Worm (Caenorhabditis elegans) whole organism, young adult: Measurements from ENCODE around the gene M163.5.

Experiments
- B0261.1 ChIP-seq: sonication (generic microtip); optimal IDR thresholded peaks from 2 replicates; lab custom pipeline; 2016; ENCODE audit warnings: mild to moderate bottlenecking, missing genetic modification characterization, moderate library complexity, missing compliant biosample characterization
- C17E4.6 ChIP-seq: fragments of 200-800 bp; sonication (Bioruptor generic); IDR thresholded peaks from 2 replicates; pipeline ENCODE4 v1.3.6; 2022; ENCODE audit warnings: missing genetic modification reagents, missing genetic modification characterization, missing compliant biosample characterization
- F49E8.2 ChIP-seq: sonication (generic microtip); optimal IDR thresholded peaks from 3 replicates; lab custom pipeline; 2017; ENCODE audit warnings: missing genetic modification characterization, mild to moderate bottlenecking, missing compliant biosample characterization, antibody characterized with exemption, moderate library complexity; ENCODE audit not compliant: insufficient read depth
- F57C9.4 ChIP-seq: sonication (generic microtip); optimal IDR thresholded peaks from 2 replicates; lab custom pipeline; 2017; ENCODE audit warnings: mild to moderate bottlenecking, missing genetic modification characterization, missing compliant biosample characterization
- K12H6.12 ChIP-seq: fragments of 200-800 bp; sonication (Bioruptor generic); optimal IDR thresholded peaks from 2 replicates; lab custom pipeline; 2018; ENCODE audit warnings: mild to moderate bottlenecking, missing genetic modification characterization, missing compliant biosample characterization
- ZK185.1 ChIP-seq: sonication (generic microtip); optimal IDR thresholded peaks from 2 replicates; lab custom pipeline; 2016; ENCODE audit warnings: mild to moderate bottlenecking, missing genetic modification characterization, missing compliant biosample characterization; ENCODE audit not compliant: poor library complexity, severe bottlenecking
- akir-1 ChIP-seq: fragments of 200-800 bp; sonication (Bioruptor generic); optimal IDR thresholded peaks from 2 replicates; lab custom pipeline; 2018; ENCODE audit warnings: mild to moderate bottlenecking, missing genetic modification characterization, moderate library complexity, missing compliant biosample characterization
- ama-1 ChIP-seq, 3 experiments: fragments of 150-350 bp in 1 of 3; sonication (generic microtip) in 2 of 3; optimal IDR thresholded peaks; 2 replicates each; lab custom pipeline; 2014 to 2018; ENCODE audit warnings: missing biosample characterization in 2 of 3, missing genetic modification characterization in 2 of 3, missing genetic modification reagents in 2 of 3
- aptf-3 ChIP-seq: fragments of 200-800 bp; sonication (Bioruptor generic); IDR thresholded peaks from 2 replicates; pipeline ENCODE4 v1.3.6; 2022; ENCODE audit warnings: missing genetic modification characterization, missing compliant biosample characterization
- atf-7 ChIP-seq: sonication (generic microtip); optimal IDR thresholded peaks from 2 replicates; lab custom pipeline; 2017; ENCODE audit warnings: mild to moderate bottlenecking, missing genetic modification characterization, missing compliant biosample characterization
- attf-3 ChIP-seq: fragments of 200-800 bp; sonication (Bioruptor generic); conservative IDR thresholded peaks from 2 replicates; pipeline ENCODE4 v1.3.6; 2022; ENCODE audit warnings: missing genetic modification reagents, missing genetic modification characterization, missing compliant biosample characterization
- attf-5 ChIP-seq: fragments of 200-800 bp; sonication (Bioruptor generic); optimal IDR thresholded peaks from 2 replicates; lab custom pipeline; 2018; ENCODE audit warnings: mild to moderate bottlenecking, missing genetic modification characterization, missing compliant biosample characterization
- cebp-1 ChIP-seq, 2 experiments: fragments of 200-800 bp in 1 of 2; sonication (Bioruptor generic) in 1 of 2; sonication (generic microtip) in 1 of 2; IDR thresholded peaks in 1 of 2; optimal IDR thresholded peaks in 1 of 2; 2 replicates each; pipeline versions ENCODE4 v1.3.6 to Lab custom; 2017 to 2022; ENCODE audit warnings: missing compliant biosample characterization in 2 of 2, missing genetic modification characterization in 2 of 2, mild to moderate bottlenecking in 1 of 2, missing genetic modification reagents in 1 of 2, moderate library complexity in 1 of 2
- cebp-2 ChIP-seq: fragments of 200-800 bp; sonication (Bioruptor generic); IDR thresholded peaks from 2 replicates; pipeline ENCODE4 v1.3.6; 2022; ENCODE audit warnings: missing genetic modification characterization, missing compliant biosample characterization
- ceh-27 ChIP-seq: fragments of 200-800 bp; sonication (Bioruptor generic); optimal IDR thresholded peaks from 2 replicates; lab custom pipeline; 2018; ENCODE audit warnings: mild to moderate bottlenecking, missing genetic modification characterization, moderate library complexity, missing compliant biosample characterization
- dox-1 ChIP-seq: fragments of 200-800 bp; sonication (Bioruptor generic); IDR thresholded peaks from 2 replicates; pipeline ENCODE4 v1.3.6; 2022; ENCODE audit warnings: missing genetic modification reagents, missing genetic modification characterization, missing compliant biosample characterization
- efl-1 ChIP-seq: fragments of 150-350 bp; optimal IDR thresholded peaks from 2 replicates; lab custom pipeline; 2014; ENCODE audit warnings: missing biosample characterization, missing genetic modification reagents, missing genetic modification characterization
- egrh-3 ChIP-seq: fragments of 200-800 bp; sonication (Bioruptor generic); IDR thresholded peaks from 2 replicates; pipeline ENCODE4 v1.3.6; 2022; ENCODE audit warnings: missing genetic modification reagents, missing genetic modification characterization, missing compliant biosample characterization
- gei-17 ChIP-seq: fragments of 200-800 bp; sonication (Bioruptor generic); optimal IDR thresholded peaks from 2 replicates; lab custom pipeline; 2018; ENCODE audit warnings: mild to moderate bottlenecking, missing genetic modification characterization, missing compliant biosample characterization
- hlh-12 ChIP-seq: sonication (generic microtip); optimal IDR thresholded peaks from 2 replicates; lab custom pipeline; 2016; ENCODE audit warnings: missing genetic modification characterization, missing compliant biosample characterization
- hmg-20 ChIP-seq: fragments of 200-800 bp; sonication (Bioruptor generic); IDR thresholded peaks from 2 replicates; pipeline ENCODE4 v1.3.6; 2022; ENCODE audit warnings: missing genetic modification reagents, missing genetic modification characterization, missing compliant biosample characterization
- let-526 ChIP-seq: fragments of 200-800 bp; sonication (Bioruptor generic); IDR thresholded peaks from 2 replicates; pipeline ENCODE4 v1.3.6; 2022; ENCODE audit warnings: missing genetic modification reagents, missing genetic modification characterization, missing compliant biosample characterization
- let-607 ChIP-seq, 2 experiments: fragments of 200-800 bp in 1 of 2; sonication (Bioruptor generic) in 1 of 2; sonication (generic microtip) in 1 of 2; optimal IDR thresholded peaks; 2 replicates each; lab custom pipeline; 2016 to 2018; ENCODE audit warnings: mild to moderate bottlenecking in 2 of 2, missing compliant biosample characterization in 2 of 2, missing genetic modification characterization in 2 of 2, moderate library complexity in 2 of 2, missing genotype in 1 of 2
- lin-40 ChIP-seq: sonication (generic microtip); optimal IDR thresholded peaks from 2 replicates; lab custom pipeline; 2016; ENCODE audit warnings: missing genetic modification characterization, mild to moderate bottlenecking, missing compliant biosample characterization, missing genotype, missing genetic modification reagents
- lin-54 ChIP-seq: fragments of 200-800 bp; sonication (Bioruptor generic); optimal IDR thresholded peaks from 2 replicates; lab custom pipeline; 2018; ENCODE audit warnings: mild to moderate bottlenecking, missing genetic modification characterization, missing compliant biosample characterization
- lsy-27 ChIP-seq: sonication (generic microtip); optimal IDR thresholded peaks from 2 replicates; lab custom pipeline; 2017; ENCODE audit warnings: missing genetic modification characterization, mild to moderate bottlenecking, missing compliant biosample characterization, antibody characterized with exemption, missing genotype, borderline replicate concordance; ENCODE audit not compliant: insufficient read depth
- madf-3 ChIP-seq: fragments of 200-800 bp; sonication (Bioruptor generic); IDR thresholded peaks from 2 replicates; pipeline ENCODE4 v1.3.6; 2022; ENCODE audit warnings: missing genetic modification reagents, missing genetic modification characterization, missing compliant biosample characterization
- mes-4 ChIP-seq: sonication (generic microtip); optimal IDR thresholded peaks from 2 replicates; lab custom pipeline; 2016; ENCODE audit warnings: missing genotype, missing genetic modification characterization, missing compliant biosample characterization
- nfya-1 ChIP-seq: sonication (generic microtip); optimal IDR thresholded peaks from 2 replicates; lab custom pipeline; 2017; ENCODE audit warnings: antibody characterized with exemption, missing compliant biosample characterization, missing genetic modification characterization, borderline replicate concordance; ENCODE audit not compliant: insufficient read depth
- nfya-2 ChIP-seq: fragments of 200-800 bp; sonication (Bioruptor generic); IDR thresholded peaks from 2 replicates; pipeline ENCODE4 v1.3.6; 2022; ENCODE audit warnings: missing genetic modification reagents, missing genetic modification characterization, missing compliant biosample characterization
- nfyb-1 ChIP-seq: fragments of 200-800 bp; sonication (Bioruptor generic); IDR thresholded peaks from 2 replicates; pipeline ENCODE4 v1.3.6; 2022; ENCODE audit warnings: missing genetic modification reagents, missing genetic modification characterization, missing compliant biosample characterization
- nhr-80 ChIP-seq: sonication (generic microtip); optimal IDR thresholded peaks from 2 replicates; lab custom pipeline; 2016; ENCODE audit warnings: missing genetic modification characterization, missing compliant biosample characterization
- pbrm-1 ChIP-seq: fragments of 200-800 bp; sonication (Bioruptor generic); IDR thresholded peaks from 2 replicates; pipeline ENCODE4 v1.3.6; 2022; ENCODE audit warnings: missing genetic modification reagents, missing genetic modification characterization, missing compliant biosample characterization
- rcor-1 ChIP-seq: fragments of 200-800 bp; sonication (Bioruptor generic); IDR thresholded peaks from 2 replicates; pipeline ENCODE4 v1.3.6; 2022; ENCODE audit warnings: missing genetic modification reagents, missing genetic modification characterization, missing compliant biosample characterization
- rpc-1 ChIP-seq, 2 experiments: fragments of 150-350 bp in 1 of 2; sonication (generic microtip) in 1 of 2; optimal IDR thresholded peaks; 2 replicates each; lab custom pipeline; 2014 to 2018; ENCODE audit warnings: missing biosample characterization in 1 of 2, missing genetic modification characterization in 1 of 2, missing genetic modification reagents in 1 of 2, missing genotype in 1 of 2
- snpc-1.3 ChIP-seq: sonication (generic microtip); optimal IDR thresholded peaks from 2 replicates; lab custom pipeline; 2017; ENCODE audit warnings: missing genetic modification characterization, mild to moderate bottlenecking, missing compliant biosample characterization, antibody characterized with exemption, moderate library complexity, missing genotype, missing genetic modification reagents; ENCODE audit not compliant: insufficient read depth
- snpc-3.4 ChIP-seq: sonication (generic microtip); optimal IDR thresholded peaks from 2 replicates; lab custom pipeline; 2017; ENCODE audit warnings: missing genetic modification characterization, mild to moderate bottlenecking, missing compliant biosample characterization, antibody characterized with exemption, moderate library complexity, missing genotype, missing genetic modification reagents
- snpc-4 ChIP-seq, 5 experiments: fragments of 150-350 bp in 1 of 5; sonication (generic microtip) in 4 of 5; optimal IDR thresholded peaks; 2 replicates each; lab custom pipeline; 2014 to 2018; ENCODE audit warnings: missing genetic modification characterization in 5 of 5, missing biosample characterization in 3 of 5, antibody characterized with exemption in 2 of 5, mild to moderate bottlenecking in 2 of 5, missing compliant biosample characterization in 2 of 5, missing genotype in 2 of 5, moderate library complexity in 2 of 5, missing genetic modification reagents in 1 of 5
- zfh-2 ChIP-seq: fragments of 200-800 bp; sonication (Bioruptor generic); conservative IDR thresholded peaks from 2 replicates; pipeline ENCODE4 v1.3.6; 2022; ENCODE audit warnings: missing genetic modification reagents, missing genetic modification characterization, missing compliant biosample characterization
- ztf-18 ChIP-seq: sonication (generic microtip); optimal IDR thresholded peaks from 2 replicates; lab custom pipeline; 2016; ENCODE audit warnings: missing genotype, mild to moderate bottlenecking, missing genetic modification characterization, missing compliant biosample characterization
- ztf-26 ChIP-seq: sonication (generic microtip); optimal IDR thresholded peaks from 2 replicates; lab custom pipeline; 2017; ENCODE audit warnings: missing genetic modification characterization, missing compliant biosample characterization
- ztf-28 ChIP-seq: fragments of 200-800 bp; sonication (Bioruptor generic); IDR thresholded peaks from 2 replicates; pipeline ENCODE4 v1.3.6; 2022; ENCODE audit warnings: missing genetic modification reagents, missing genetic modification characterization, missing compliant biosample characterization
- ztf-3 ChIP-seq: fragments of 200-800 bp; sonication (Bioruptor generic); optimal IDR thresholded peaks from 2 replicates; lab custom pipeline; 2018; ENCODE audit warnings: mild to moderate bottlenecking, missing genetic modification characterization, missing compliant biosample characterization

M163.5 gene

ce11 chrX:14480248-14480647, 6.4 kb downstream of the M163.5 start, which contains the start of gene gfi-3 (continued):
- TF ChIP-seq snpc-3.4 (tag; lab: Kevin White, UChicago) (peak; percentile 2), gei-17 (GFP tag; lab: Kevin White, UChicago) (peak; percentile 35), ZK185.1 (tag; lab: Kevin White, UChicago) (peak; percentile 65), lin-40 (tag; lab: Kevin White, UChicago) (peak; percentile 84), hmg-20 (GFP tag; lab: Robert Waterston, UW) (peak; percentile 72), dox-1 (peak; percentile 74), snpc-1.3 (tag; lab: Kevin White, UChicago) (no peak), B0261.1 (peak; percentile 32), lin-54 (GFP tag; lab: Kevin White, UChicago) (peak; percentile 37), let-607 (tag; optimal IDR thresholded peaks at IDR 0.05; lab: Kevin White, UChicago) (peak in 1 of 2 experiments; percentile 11), pbrm-1 (peak; percentile 76), rcor-1 (0 out of 2 replicates have a peak, but pooled peaks have one; percentile 32), cebp-1 (GFP tag; IDR thresholded peaks at IDR 0.05; lab: Robert Waterston, UW) (peak; percentile 19; the same call in 1 of the 2 replicates), cebp-1 (tag; optimal IDR thresholded peaks at IDR 0.05; lab: Kevin White, UChicago) (peak; percentile 78), nfyb-1 (GFP tag; lab: Robert Waterston, UW) (0 out of 2 replicates have a peak, but pooled peaks have one; percentile 50), cebp-2 (GFP tag; lab: Robert Waterston, UW) (no peak), ceh-27 (GFP tag; lab: Kevin White, UChicago) (peak; percentile 70), attf-5 (GFP tag; lab: Kevin White, UChicago) (peak; percentile 74), madf-3 (GFP tag; lab: Robert Waterston, UW) (0 out of 2 replicates have a peak, but pooled peaks have one; percentile 20), K12H6.12 (tag; lab: Kevin White, UChicago) (peak; percentile 40), nhr-80 (tag; lab: Kevin White, UChicago) (peak; percentile 70), efl-1 (peak; percentile 20), ztf-3 (GFP tag; lab: Kevin White, UChicago) (no peak)

ce11 chrX:14481637-14482036, 7.8 kb downstream of the M163.5 start:
- peak; percentile 50; the same call in 1 of the 2 replicates for TF ChIP-seq egrh-3 (GFP tag; lab: Robert Waterston, UW)
- no peak for TF ChIP-seq aptf-3
- TF ChIP-seq zfh-2 (GFP tag; lab: Robert Waterston, UW), result peak; percentile 78
- TF ChIP-seq snpc-4 (GFP tag; optimal IDR thresholded peaks at IDR 0.05; lab: Kevin White, UChicago), result no peak
- peak in 3 of 4 experiments; percentile 32 to 88 (median 82) for TF ChIP-seq snpc-4 (tag; optimal IDR thresholded peaks at IDR 0.05; lab: Kevin White, UChicago)

DNA sequence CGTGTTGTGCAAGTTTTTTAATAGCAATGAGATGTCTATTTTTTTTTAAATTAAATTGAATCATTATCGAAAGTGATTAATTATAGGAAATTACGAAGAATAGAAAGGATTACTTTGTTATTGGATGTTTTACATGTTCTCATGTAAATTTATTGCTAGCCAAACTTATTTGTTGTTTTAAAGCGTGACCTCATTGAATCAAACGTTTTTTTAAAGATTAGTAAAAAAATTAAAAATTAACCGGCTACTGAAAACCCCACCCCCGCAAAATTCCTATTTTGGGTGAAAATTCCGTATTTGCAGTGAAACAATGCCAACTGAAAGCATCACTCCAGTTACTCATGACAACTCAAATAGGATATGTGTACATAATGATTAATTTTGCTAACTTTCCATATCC, 11.0 kb downstream of the M163.5 start, which contains the start of gene M163.8:
M163.8 (plus strand) TSS at position 301 of the 400 bp plus-strand sequence.
- TF ChIP-seq akir-1, result no peak
- no peak for TF ChIP-seq nfya-1
- no peak for TF ChIP-seq ama-1 (optimal IDR thresholded peaks at IDR 0.05; lab: Kevin White, UChicago)
- TF ChIP-seq ama-1 (GFP tag; optimal IDR thresholded peaks at IDR 0.05; lab: Kevin White, UChicago), result no peak
- no peak for TF ChIP-seq rpc-1 (optimal IDR thresholded peaks at IDR 0.05; lab: Kevin White, UChicago)
- TF ChIP-seq rpc-1 (tag; optimal IDR thresholded peaks at IDR 0.05; lab: Kevin White, UChicago), result no peak
- no peak for TF ChIP-seq ZK185.1 (tag; lab: Kevin White, UChicago)
- no peak for TF ChIP-seq ztf-26
- TF ChIP-seq attf-3, result no peak
- no peak for TF ChIP-seq mes-4 (tag; lab: Kevin White, UChicago)
- TF ChIP-seq efl-1, result no peak
- no peak for TF ChIP-seq ztf-28 (GFP tag; lab: Robert Waterston, UW)
- no peak for TF ChIP-seq C17E4.6
- TF ChIP-seq atf-7, result no peak
- TF ChIP-seq let-526 (GFP tag; lab: Robert Waterston, UW), result no peak
- no peak for TF ChIP-seq F57C9.4 (tag; lab: Kevin White, UChicago)
- no peak for TF ChIP-seq ztf-18
- TF ChIP-seq lsy-27 (tag; lab: Kevin White, UChicago), result no peak
- no peak for TF ChIP-seq hlh-12 (tag; lab: Kevin White, UChicago)
- no peak for TF ChIP-seq F49E8.2 (tag; lab: Kevin White, UChicago)
- no peak for TF ChIP-seq nfya-2 (GFP tag; lab: Robert Waterston, UW)
